Worm (Caenorhabditis elegans) whole organism, L1 larva: Measurements from ENCODE around the gene nhr-19.

Experiments
- C04F5.9 ChIP-seq: sonication (generic microtip); optimal IDR thresholded peaks from 2 replicates; lab custom pipeline; 2016; ENCODE audit warnings: missing genetic modification characterization, missing compliant biosample characterization
- C16A3.4 ChIP-seq: fragments of 150-350 bp; optimal IDR thresholded peaks from 2 replicates; lab custom pipeline; 2014; ENCODE audit warnings: missing biosample characterization, missing genetic modification characterization
- F16B12.6 ChIP-seq: fragments of 150-350 bp; optimal IDR thresholded peaks from 2 replicates; lab custom pipeline; 2014; ENCODE audit warnings: missing biosample characterization, missing genetic modification characterization
- aha-1 ChIP-seq: fragments of 150-350 bp; optimal IDR thresholded peaks from 2 replicates; lab custom pipeline; 2014; ENCODE audit warnings: missing biosample characterization, missing genetic modification characterization
- aly-2 ChIP-seq: fragments of 150-350 bp; optimal IDR thresholded peaks from 2 replicates; lab custom pipeline; 2014; ENCODE audit warnings: missing biosample characterization, missing genetic modification characterization
- ama-1 ChIP-seq: fragments of 150-350 bp; optimal IDR thresholded peaks from 2 replicates; lab custom pipeline; 2014
- ceh-63 ChIP-seq: fragments of 200-800 bp; sonication (Bioruptor generic); optimal IDR thresholded peaks from 2 replicates; lab custom pipeline; 2018; ENCODE audit warnings: mild to moderate bottlenecking, missing genetic modification characterization, missing compliant biosample characterization
- ceh-82 ChIP-seq, 3 experiments: fragments of 150-350 bp in 1 of 3; sonication (generic microtip) in 2 of 3; optimal IDR thresholded peaks; 2 replicates each; lab custom pipeline; 2014 to 2017; ENCODE audit warnings: missing biosample characterization in 3 of 3, missing genetic modification characterization in 3 of 3
- ceh-88 ChIP-seq: fragments of 200-800 bp; sonication (Bioruptor generic); IDR thresholded peaks from 2 replicates; pipeline ENCODE4 v1.3.6; 2022; ENCODE audit warnings: missing genetic modification characterization, missing compliant biosample characterization
- ceh-90 ChIP-seq: sonication (generic microtip); optimal IDR thresholded peaks from 2 replicates; lab custom pipeline; 2016; ENCODE audit warnings: missing genetic modification characterization, missing compliant biosample characterization
- dsc-1 ChIP-seq: sonication (generic microtip); optimal IDR thresholded peaks from 2 replicates; lab custom pipeline; 2016; ENCODE audit warnings: mild to moderate bottlenecking, missing genetic modification characterization, missing compliant biosample characterization
- egl-13 ChIP-seq: sonication (generic microtip); optimal IDR thresholded peaks from 2 replicates; lab custom pipeline; 2016; ENCODE audit warnings: missing genotype, missing genetic modification reagents, missing genetic modification characterization, missing compliant biosample characterization
- egl-27 ChIP-seq, 2 experiments: fragments of 150-350 bp in 1 of 2; sonication (generic microtip); optimal IDR thresholded peaks; 3 replicates each; lab custom pipeline; 2017 to 2018; ENCODE audit warnings: missing biosample characterization in 2 of 2, missing genetic modification characterization in 2 of 2, missing genetic modification reagents in 2 of 2
- elt-3 ChIP-seq, 6 experiments: fragments of 150-350 bp in 1 of 6; sonication (generic microtip); optimal IDR thresholded peaks; 2 replicates each; lab custom pipeline; 2017 to 2018; ENCODE audit warnings: missing biosample characterization in 6 of 6, missing genetic modification characterization in 6 of 6, inconsistent platforms in 1 of 6
- fkh-10 ChIP-seq: sonication (generic microtip); optimal IDR thresholded peaks from 2 replicates; lab custom pipeline; 2017; ENCODE audit warnings: missing biosample characterization, missing genetic modification reagents, missing genetic modification characterization
- fkh-8 ChIP-seq: sonication (generic microtip); optimal IDR thresholded peaks from 2 replicates; lab custom pipeline; 2016; ENCODE audit warnings: mild to moderate bottlenecking, missing genetic modification characterization, missing compliant biosample characterization
- fos-1 ChIP-seq: fragments of 150-350 bp; optimal IDR thresholded peaks from 2 replicates; lab custom pipeline; 2014; ENCODE audit warnings: missing biosample characterization, missing genetic modification characterization
- grh-1 ChIP-seq: fragments of 200-800 bp; sonication (Bioruptor generic); IDR thresholded peaks from 2 replicates; pipeline ENCODE4 v1.3.6; 2022; ENCODE audit warnings: missing genetic modification reagents, missing genetic modification characterization, missing compliant biosample characterization
- irx-1 ChIP-seq: sonication (generic microtip); optimal IDR thresholded peaks from 2 replicates; lab custom pipeline; 2016; ENCODE audit warnings: missing genetic modification characterization, missing compliant biosample characterization
- jun-1 ChIP-seq: fragments of 150-350 bp; optimal IDR thresholded peaks from 2 replicates; lab custom pipeline; 2014; ENCODE audit warnings: missing biosample characterization, missing genetic modification reagents, missing genetic modification characterization
- lin-14 ChIP-seq: fragments of 200-800 bp; sonication (Bioruptor generic); optimal IDR thresholded peaks from 2 replicates; lab custom pipeline; 2018; ENCODE audit warnings: mild to moderate bottlenecking, missing genetic modification characterization, moderate library complexity, missing compliant biosample characterization
- lin-15B ChIP-seq: fragments of 150-350 bp; sonication (generic microtip); optimal IDR thresholded peaks from 3 replicates; lab custom pipeline; 2014; ENCODE audit warnings: missing biosample characterization, missing genetic modification characterization
- lin-35 ChIP-seq, 2 experiments: fragments of 150-350 bp; optimal IDR thresholded peaks; 2 replicates each; lab custom pipeline; 2014; ENCODE audit warnings: missing biosample characterization in 2 of 2, missing genetic modification characterization in 2 of 2, missing genetic modification reagents in 2 of 2
- lsy-2 ChIP-seq, 2 experiments: fragments of 150-350 bp; optimal IDR thresholded peaks; 2 replicates each; lab custom pipeline; 2014; ENCODE audit warnings: missing biosample characterization in 2 of 2, missing genetic modification characterization in 2 of 2
- mdl-1 ChIP-seq, 2 experiments: fragments of 150-350 bp; optimal IDR thresholded peaks; 2 replicates each; lab custom pipeline; 2014 to 2017; ENCODE audit warnings: missing biosample characterization in 2 of 2, missing genetic modification characterization in 2 of 2, inconsistent platforms in 1 of 2
- mef-2 ChIP-seq: fragments of 150-350 bp; optimal IDR thresholded peaks from 2 replicates; lab custom pipeline; 2014; ENCODE audit warnings: missing biosample characterization, missing genetic modification characterization
- mep-1 ChIP-seq: fragments of 150-350 bp; optimal IDR thresholded peaks from 2 replicates; lab custom pipeline; 2014; ENCODE audit warnings: missing biosample characterization, missing genetic modification characterization
- nhr-11 ChIP-seq: fragments of 150-350 bp; optimal IDR thresholded peaks from 2 replicates; lab custom pipeline; 2014; ENCODE audit warnings: missing biosample characterization, missing genetic modification characterization
- nhr-12 ChIP-seq: sonication (generic microtip); optimal IDR thresholded peaks from 2 replicates; lab custom pipeline; 2017; ENCODE audit warnings: missing biosample characterization, missing genetic modification characterization
- nhr-19 ChIP-seq: fragments of 200-800 bp; sonication (Bioruptor generic); conservative IDR thresholded peaks from 2 replicates; pipeline ENCODE4 v1.3.6; 2022; ENCODE audit warnings: missing genetic modification characterization, missing compliant biosample characterization
- nhr-237 ChIP-seq: fragments of 150-350 bp; optimal IDR thresholded peaks from 2 replicates; lab custom pipeline; 2014; ENCODE audit warnings: missing biosample characterization, missing genetic modification characterization
- nhr-28 ChIP-seq: fragments of 150-350 bp; optimal IDR thresholded peaks from 2 replicates; lab custom pipeline; 2014; ENCODE audit warnings: missing biosample characterization, missing genetic modification characterization
- nhr-76 ChIP-seq: sonication (generic microtip); optimal IDR thresholded peaks from 2 replicates; lab custom pipeline; 2017; ENCODE audit warnings: missing biosample characterization, missing genetic modification characterization
- nhr-77 ChIP-seq: fragments of 150-350 bp; optimal IDR thresholded peaks from 2 replicates; lab custom pipeline; 2014; ENCODE audit warnings: missing biosample characterization, missing genetic modification characterization
- nhr-84 ChIP-seq: sonication (generic microtip); optimal IDR thresholded peaks from 2 replicates; lab custom pipeline; 2017; ENCODE audit warnings: missing biosample characterization, missing genetic modification characterization
- skn-1 ChIP-seq: fragments of 150-350 bp; optimal IDR thresholded peaks from 2 replicates; lab custom pipeline; 2014; ENCODE audit warnings: missing biosample characterization, missing genetic modification characterization
- snpc-4 ChIP-seq: fragments of 150-350 bp; optimal IDR thresholded peaks from 2 replicates; lab custom pipeline; 2014; ENCODE audit warnings: missing biosample characterization, missing genetic modification characterization
- snu-23 ChIP-seq: sonication (generic microtip); optimal IDR thresholded peaks from 2 replicates; lab custom pipeline; 2016; ENCODE audit warnings: missing genetic modification characterization, missing compliant biosample characterization
- sptf-1 ChIP-seq: fragments of 150-350 bp; optimal IDR thresholded peaks from 2 replicates; lab custom pipeline; 2014; ENCODE audit warnings: missing biosample characterization, missing genetic modification characterization
- sup-37 ChIP-seq: fragments of 200-800 bp; sonication (Bioruptor generic); optimal IDR thresholded peaks from 2 replicates; lab custom pipeline; 2018; ENCODE audit warnings: mild to moderate bottlenecking, missing genetic modification characterization, missing compliant biosample characterization
- tbx-2 ChIP-seq: sonication (generic microtip); optimal IDR thresholded peaks from 2 replicates; lab custom pipeline; 2016; ENCODE audit warnings: missing genetic modification characterization, missing compliant biosample characterization
- unc-130 ChIP-seq: fragments of 150-350 bp; optimal IDR thresholded peaks from 2 replicates; lab custom pipeline; 2017; ENCODE audit warnings: missing biosample characterization, missing genetic modification characterization, inconsistent platforms
- unc-62 ChIP-seq: fragments of 150-350 bp; optimal IDR thresholded peaks from 2 replicates; lab custom pipeline; 2014; ENCODE audit warnings: missing biosample characterization, missing genetic modification reagents, missing genetic modification characterization
- unc-86 ChIP-seq: sonication (generic microtip); optimal IDR thresholded peaks from 2 replicates; lab custom pipeline; 2016; ENCODE audit warnings: missing genetic modification characterization, missing compliant biosample characterization
- unc-98 ChIP-seq: fragments of 200-800 bp; sonication (Bioruptor generic); IDR thresholded peaks from 2 replicates; pipeline ENCODE4 v1.3.6; 2022; ENCODE audit warnings: missing genetic modification characterization, missing compliant biosample characterization
- vab-15 ChIP-seq: sonication (generic microtip); optimal IDR thresholded peaks from 2 replicates; lab custom pipeline; 2017; ENCODE audit warnings: missing genotype, mild to moderate bottlenecking, missing genetic modification characterization, missing compliant biosample characterization
- xbp-1 ChIP-seq: sonication (generic microtip); optimal IDR thresholded peaks from 2 replicates; lab custom pipeline; 2016; ENCODE audit warnings: missing genetic modification characterization, missing compliant biosample characterization
- zag-1 ChIP-seq: fragments of 150-350 bp; optimal IDR thresholded peaks from 2 replicates; lab custom pipeline; 2014; ENCODE audit warnings: missing biosample characterization, missing genetic modification characterization
- zip-4 ChIP-seq: fragments of 200-800 bp; sonication (Bioruptor generic); optimal IDR thresholded peaks from 2 replicates; lab custom pipeline; 2018; ENCODE audit warnings: mild to moderate bottlenecking, missing genetic modification characterization, moderate library complexity, missing compliant biosample characterization
- ztf-4 ChIP-seq: fragments of 150-350 bp; optimal IDR thresholded peaks from 2 replicates; lab custom pipeline; 2014; ENCODE audit warnings: missing biosample characterization, missing genetic modification characterization

Gene nhr-19

ce11 chrII:9573412-9573811, 31.9 kb downstream of the nhr-19 start (continued):
- no peak for TF ChIP-seq unc-62 (GFP tag; lab: Kevin White, UChicago)
- TF ChIP-seq ztf-4 (tag; lab: Kevin White, UChicago): no peak
- TF ChIP-seq F16B12.6: no peak
- TF ChIP-seq C16A3.4 (tag; lab: Kevin White, UChicago): no peak
- peak in 1 of 2 experiments; percentile 24 for TF ChIP-seq lin-35 (GFP tag; optimal IDR thresholded peaks at IDR 0.05; lab: Kevin White, UChicago)
- no peak for TF ChIP-seq ceh-88
- TF ChIP-seq ceh-82 (tag; optimal IDR thresholded peaks at IDR 0.05; lab: Kevin White, UChicago): no peak
- TF ChIP-seq lin-15B (tag; lab: Kevin White, UChicago): no peak
- TF ChIP-seq egl-13: no peak
- TF ChIP-seq snpc-4 (tag; lab: Kevin White, UChicago): no peak
- peak in 1 of 6 experiments; percentile 52 for TF ChIP-seq elt-3 (tag; optimal IDR thresholded peaks at IDR 0.05; lab: Kevin White, UChicago)
- 0 out of 2 replicates have a peak, but pooled peaks have one; percentile 12 for TF ChIP-seq nhr-19 (GFP tag; lab: Robert Waterston, UW)
- no peak for TF ChIP-seq fos-1 (tag; lab: Kevin White, UChicago)
- no peak for TF ChIP-seq zip-4 (GFP tag; lab: Kevin White, UChicago)
- TF ChIP-seq skn-1 (tag; lab: Kevin White, UChicago): no peak
- TF ChIP-seq nhr-12 (tag; lab: Kevin White, UChicago): no peak
- TF ChIP-seq sup-37 (GFP tag; lab: Kevin White, UChicago): no peak
- no peak for TF ChIP-seq nhr-84 (tag; lab: Kevin White, UChicago)
- TF ChIP-seq lsy-2 (tag; optimal IDR thresholded peaks at IDR 0.05; lab: Kevin White, UChicago): peak in 1 of 2 experiments; percentile 32
- no peak for TF ChIP-seq xbp-1
- TF ChIP-seq aly-2 (tag; lab: Kevin White, UChicago): no peak
- no peak for TF ChIP-seq zag-1 (tag; lab: Kevin White, UChicago)
- no peak for TF ChIP-seq dsc-1
- TF ChIP-seq mep-1 (tag; lab: Kevin White, UChicago): peak; percentile 2
- peak; percentile 67 for TF ChIP-seq lin-14 (GFP tag; lab: Kevin White, UChicago)
- TF ChIP-seq ama-1 (lab: Kevin White, UChicago): no peak
- no peak for TF ChIP-seq fkh-10 (GFP tag; lab: Kevin White, UChicago)
- TF ChIP-seq sptf-1 (tag; lab: Kevin White, UChicago): no peak
- no peak for TF ChIP-seq tbx-2 (tag; lab: Kevin White, UChicago)
- no peak for TF ChIP-seq egl-27 (tag; optimal IDR thresholded peaks at IDR 0.05; lab: Kevin White, UChicago)
- no peak for TF ChIP-seq ceh-90
- TF ChIP-seq jun-1: no peak
- no peak for TF ChIP-seq fkh-8 (tag; lab: Kevin White, UChicago)
- no peak for TF ChIP-seq vab-15
- TF ChIP-seq aha-1 (tag; lab: Kevin White, UChicago): no peak
- TF ChIP-seq snu-23 (GFP tag; lab: Kevin White, UChicago): peak; percentile 71
- TF ChIP-seq nhr-77 (tag; lab: Kevin White, UChicago): no peak
- TF ChIP-seq nhr-28 (tag; lab: Kevin White, UChicago): no peak
- no peak for TF ChIP-seq C04F5.9 (tag; lab: Kevin White, UChicago)
- TF ChIP-seq unc-98 (GFP tag; lab: Robert Waterston, UW): no peak
- no peak for TF ChIP-seq mdl-1 (tag; optimal IDR thresholded peaks at IDR 0.05; lab: Kevin White, UChicago)
- TF ChIP-seq nhr-76 (tag; lab: Kevin White, UChicago): no peak
- no peak for TF ChIP-seq nhr-237 (tag; lab: Kevin White, UChicago)
- TF ChIP-seq ceh-63 (GFP tag; lab: Kevin White, UChicago): no peak
- TF ChIP-seq mef-2 (tag; lab: Kevin White, UChicago): no peak
- TF ChIP-seq irx-1 (tag; lab: Kevin White, UChicago): no peak
- no peak for TF ChIP-seq nhr-11 (tag; lab: Kevin White, UChicago)
- peak; percentile 47; the same call in 1 of the 2 replicates for TF ChIP-seq grh-1 (GFP tag; lab: Robert Waterston, UW)
- TF ChIP-seq unc-86 (tag; lab: Kevin White, UChicago): no peak
- no peak for TF ChIP-seq unc-130 (tag; lab: Kevin White, UChicago)
